Fruit fly (Drosophila melanogaster) ovary, adult (tissue): ENCODE data around the gene Sqor.

Experiments used
- CG17801 ChIP-seq: fragments of 200-800 bp; optimal IDR thresholded peaks from 2 replicates; lab custom pipeline; 2019; ENCODE audit warnings: missing biosample characterization, mild to moderate bottlenecking, missing genetic modification characterization, moderate library complexity; ENCODE audit not compliant: partially characterized antibody

Gene Sqor

DNA sequence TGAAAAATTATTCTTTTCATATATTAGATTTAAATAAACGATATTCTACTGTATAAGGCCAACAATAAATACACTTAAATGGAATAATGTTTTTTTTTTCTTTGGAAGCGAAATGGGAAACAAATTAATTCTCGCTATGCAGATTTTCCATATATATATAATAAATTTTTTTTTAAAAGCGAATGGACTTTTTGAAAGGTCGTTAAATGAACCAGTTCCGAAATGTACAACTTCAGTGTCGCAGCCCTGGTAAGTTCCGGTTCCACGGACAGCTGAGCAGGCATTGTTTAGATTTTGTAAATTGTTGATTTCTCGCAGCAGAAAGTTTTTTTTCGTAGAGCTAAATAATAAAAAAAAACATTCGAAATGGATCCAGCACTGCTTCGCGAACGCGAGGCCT, 46.8 kb downstream of the Sqor start, which contains the start of gene TfIIEbeta:
Gene TfIIEbeta, plus strand, starts transcription at position 255 of the 400 bp plus-strand sequence.
- no peak for TF ChIP-seq CG17801

DNA sequence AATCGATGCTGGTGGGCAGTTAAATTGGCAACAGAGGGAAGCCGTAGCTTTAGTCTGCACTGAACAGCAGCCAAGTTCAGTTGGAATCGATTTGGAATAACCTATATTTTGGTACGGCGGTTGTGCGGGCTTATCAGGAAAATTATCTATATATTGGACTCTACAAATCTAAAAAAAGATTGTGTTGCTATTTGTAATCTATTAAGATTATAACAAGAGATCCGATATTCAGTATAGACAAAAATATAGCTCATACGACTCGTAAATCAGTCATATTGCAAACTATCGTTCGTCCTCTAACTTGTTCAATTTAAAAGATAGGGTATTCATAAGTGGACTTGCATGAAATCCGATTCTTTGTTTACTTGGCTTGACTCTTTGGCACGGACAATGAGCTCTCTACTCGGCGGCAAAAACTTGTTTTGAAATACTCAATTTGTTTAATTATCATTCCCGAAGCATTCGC, 48.7 kb downstream of the Sqor start, which contains the start of gene Hexo1:
Gene Hexo1, plus strand, starts transcription at position 51 of the 466 bp plus-strand sequence.
- TF ChIP-seq CG17801 = peak; percentile 16
